Worm (Caenorhabditis elegans) whole organism, midembryonic: ENCODE data around the gene Y73B6BL.47.

ENCODE experiments used
- T22C8.4 ChIP-seq: fragments of 200-800 bp; sonication (Bioruptor generic); IDR thresholded peaks from 2 replicates; pipeline ENCODE4 v1.3.6; 2022; ENCODE audit warnings: missing genetic modification characterization, missing compliant biosample characterization
- cog-1 ChIP-seq: sonication (generic microtip); optimal IDR thresholded peaks from 2 replicates; lab custom pipeline; 2016; ENCODE audit warnings: missing genetic modification characterization, missing compliant biosample characterization
- flt-1 ChIP-seq: fragments of 200-800 bp; sonication (Bioruptor generic); IDR thresholded peaks from 2 replicates; pipeline ENCODE4 v1.3.6; 2022; ENCODE audit warnings: missing genetic modification characterization, missing compliant biosample characterization
- klf-2 ChIP-seq: fragments of 200-800 bp; sonication (Bioruptor generic); conservative IDR thresholded peaks from 2 replicates; pipeline ENCODE4 v1.3.6; 2022; ENCODE audit warnings: missing genetic modification reagents, missing genetic modification characterization, missing compliant biosample characterization
- med-1 ChIP-seq: sonication (generic microtip); optimal IDR thresholded peaks from 2 replicates; lab custom pipeline; 2017; ENCODE audit warnings: missing genetic modification characterization, mild to moderate bottlenecking, missing compliant biosample characterization, antibody characterized with exemption, missing genetic modification reagents; ENCODE audit not compliant: insufficient read depth
- ref-1 ChIP-seq: fragments of 200-800 bp; sonication (Bioruptor generic); conservative IDR thresholded peaks from 2 replicates; pipeline ENCODE4 v1.3.6; 2022; ENCODE audit warnings: missing genetic modification reagents, missing genetic modification characterization, missing compliant biosample characterization
- tab-1 ChIP-seq: fragments of 200-800 bp; sonication (Bioruptor generic); IDR thresholded peaks from 2 replicates; pipeline ENCODE4 v1.3.6; 2022; ENCODE audit warnings: missing genetic modification characterization, missing compliant biosample characterization
- ztf-23 ChIP-seq: fragments of 200-800 bp; sonication (Bioruptor generic); IDR thresholded peaks from 2 replicates; pipeline ENCODE4 v1.3.6; 2022; ENCODE audit warnings: missing genetic modification reagents, missing genetic modification characterization, missing compliant biosample characterization
- ztf-29 ChIP-seq: fragments of 200-800 bp; sonication (Bioruptor generic); IDR thresholded peaks from 2 replicates; pipeline ENCODE4 v1.3.6; 2022; ENCODE audit warnings: missing genetic modification reagents, missing genetic modification characterization, missing compliant biosample characterization

DNA sequence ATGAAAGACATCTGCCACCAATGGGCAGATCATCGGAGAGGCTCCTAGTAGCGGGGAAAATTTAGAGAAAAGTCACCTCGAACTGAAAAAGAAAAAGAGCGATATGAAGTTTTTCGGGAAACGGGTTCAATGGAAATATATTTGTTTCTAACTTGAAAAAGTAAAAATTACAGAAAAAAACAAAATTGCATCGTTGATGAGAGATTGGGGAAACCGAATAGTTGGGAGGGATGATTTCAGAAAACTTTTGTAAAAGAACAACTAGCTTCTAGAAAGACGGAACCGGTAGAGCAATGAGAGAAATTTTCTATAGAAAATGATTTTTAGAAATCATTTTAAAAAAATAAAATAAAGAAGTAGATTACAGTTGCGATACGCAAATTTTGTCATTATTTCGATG lies 16.6 kb downstream of the Y73B6BL.47 start:
- TF ChIP-seq med-1 (no peak), flt-1 (no peak), cog-1 (tag; lab: Kevin White, UChicago) (no peak), ztf-29 (no peak), tab-1 (GFP tag; lab: Robert Waterston, UW) (no peak), klf-2 (GFP tag; lab: Robert Waterston, UW) (no peak), ref-1 (no peak), T22C8.4 (GFP tag; lab: Robert Waterston, UW) (no peak), ztf-23 (GFP tag; lab: Robert Waterston, UW) (no peak)
